Fruit fly (Drosophila melanogaster) whole organism, embryonic: Measurements from ENCODE around the gene CG14778.

Experiments used
- Abd-B ChIP-seq: fragments of 200-800 bp; sonication (Bioruptor generic); optimal IDR thresholded peaks from 2 replicates; lab custom pipeline; 2018; ENCODE audit warnings: missing biosample characterization, mild to moderate bottlenecking, missing genetic modification characterization, moderate library complexity
- B-H1 ChIP-seq: fragments of 200-800 bp; sonication (Bioruptor generic); IDR thresholded peaks from 3 replicates; pipeline ENCODE4 v1.3.6; 2022; ENCODE audit warnings: missing biosample characterization, missing genetic modification characterization
- CG10147 ChIP-seq: fragments of 200-800 bp; sonication (Bioruptor generic); optimal IDR thresholded peaks from 2 replicates; lab custom pipeline; 2019; ENCODE audit warnings: missing biosample characterization, mild to moderate bottlenecking, missing genetic modification characterization, moderate library complexity
- CG10274 ChIP-seq: fragments of 200-800 bp; sonication (Bioruptor generic); optimal IDR thresholded peaks from 3 replicates; lab custom pipeline; 2017; ENCODE audit warnings: missing biosample characterization, mild to moderate bottlenecking, missing genetic modification characterization
- CG12659 ChIP-seq: fragments of 200-800 bp; sonication (Bioruptor generic); optimal IDR thresholded peaks from 3 replicates; lab custom pipeline; 2017; ENCODE audit warnings: mild to moderate bottlenecking, missing biosample characterization, missing genetic modification reagents, missing genetic modification characterization
- CG12744 ChIP-seq: fragments of 200-800 bp; sonication (Bioruptor generic); optimal IDR thresholded peaks from 2 replicates; lab custom pipeline; 2016; ENCODE audit warnings: missing biosample characterization, missing genetic modification characterization
- CG14710 ChIP-seq: fragments of 200-800 bp; sonication (Bioruptor generic); optimal IDR thresholded peaks from 3 replicates; lab custom pipeline; 2019; ENCODE audit warnings: missing biosample characterization, mild to moderate bottlenecking, missing genetic modification characterization, moderate library complexity
- CG17359 ChIP-seq: fragments of 200-800 bp; sonication (Bioruptor generic); optimal IDR thresholded peaks from 3 replicates; lab custom pipeline; 2018; ENCODE audit warnings: missing biosample characterization, mild to moderate bottlenecking, missing genetic modification characterization, moderate library complexity
- CG17361 ChIP-seq: fragments of 200-800 bp; sonication (Bioruptor generic); IDR thresholded peaks from 3 replicates; pipeline ENCODE4 v1.3.6; 2022; ENCODE audit warnings: missing biosample characterization, missing genetic modification characterization
- CG18011 ChIP-seq: fragments of 200-800 bp; sonication (Bioruptor generic); optimal IDR thresholded peaks from 2 replicates; lab custom pipeline; 2017; ENCODE audit warnings: missing biosample characterization, missing genetic modification characterization, mild to moderate bottlenecking, moderate library complexity, missing genotype
- CG18599 ChIP-seq: fragments of 200-800 bp; sonication (Bioruptor generic); optimal IDR thresholded peaks from 3 replicates; lab custom pipeline; 2017; ENCODE audit warnings: missing biosample characterization, missing genetic modification characterization, mild to moderate bottlenecking, moderate library complexity, missing genetic modification reagents
- CG2202 ChIP-seq: fragments of 200-800 bp; sonication (Bioruptor generic); optimal IDR thresholded peaks from 2 replicates; lab custom pipeline; 2018; ENCODE audit warnings: missing biosample characterization, mild to moderate bottlenecking, missing genetic modification characterization
- CG31365 ChIP-seq: fragments of 200-800 bp; sonication (Bioruptor generic); optimal IDR thresholded peaks from 2 replicates; lab custom pipeline; 2018; ENCODE audit warnings: missing biosample characterization, mild to moderate bottlenecking, missing genetic modification characterization
- CG34224 ChIP-seq: fragments of 200-800 bp; sonication (Bioruptor generic); IDR thresholded peaks from 3 replicates; pipeline ENCODE4 v1.3.6; 2022; ENCODE audit warnings: missing biosample characterization, missing genetic modification characterization; ENCODE audit not compliant: partially characterized antibody
- CG6791 ChIP-seq: fragments of 200-800 bp; sonication (Bioruptor generic); IDR thresholded peaks from 3 replicates; pipeline ENCODE4 v1.3.6; 2022; ENCODE audit warnings: missing biosample characterization, missing genetic modification characterization; ENCODE audit not compliant: partially characterized antibody
- CG7372 ChIP-seq: fragments of 200-800 bp; sonication (Bioruptor generic); IDR thresholded peaks from 2 replicates; pipeline ENCODE4 v1.3.6; 2022; ENCODE audit warnings: missing biosample characterization, missing genetic modification characterization
- CG7963 ChIP-seq: fragments of 200-800 bp; sonication (Bioruptor generic); IDR thresholded peaks from 3 replicates; pipeline ENCODE4 v1.3.6; 2022; ENCODE audit warnings: missing biosample characterization, missing genetic modification characterization; ENCODE audit not compliant: partially characterized antibody
- CG9797 ChIP-seq: fragments of 200-800 bp; sonication (Bioruptor generic); optimal IDR thresholded peaks from 3 replicates; lab custom pipeline; 2018; ENCODE audit warnings: missing biosample characterization, mild to moderate bottlenecking, missing genetic modification characterization
- D19B ChIP-seq: fragments of 200-800 bp; sonication (Bioruptor generic); optimal IDR thresholded peaks from 2 replicates; lab custom pipeline; 2017; ENCODE audit warnings: missing biosample characterization, mild to moderate bottlenecking, missing genetic modification characterization
- H15 ChIP-seq: fragments of 200-800 bp; sonication (Bioruptor generic); IDR thresholded peaks from 3 replicates; pipeline ENCODE4 v1.3.6; 2022; ENCODE audit warnings: missing biosample characterization, missing genetic modification characterization
- Hand ChIP-seq: fragments of 200-800 bp; sonication (Bioruptor generic); optimal IDR thresholded peaks from 2 replicates; lab custom pipeline; 2017; ENCODE audit warnings: mild to moderate bottlenecking, missing biosample characterization, missing genetic modification reagents, missing genetic modification characterization
- Lhr ChIP-seq: fragments of 200-800 bp; sonication (Bioruptor generic); optimal IDR thresholded peaks from 3 replicates; lab custom pipeline; 2017; ENCODE audit warnings: mild to moderate bottlenecking, missing biosample characterization, missing genetic modification reagents, missing genetic modification characterization
- Nf-YC ChIP-seq: fragments of 200-800 bp; optimal IDR thresholded peaks from 3 replicates; lab custom pipeline; 2019; ENCODE audit warnings: missing biosample characterization, mild to moderate bottlenecking, missing genetic modification characterization, moderate library complexity
- Scr ChIP-seq: fragments of 200-800 bp; sonication (Bioruptor generic); IDR thresholded peaks from 2 replicates; pipeline ENCODE4 v1.3.6; 2022; ENCODE audit warnings: missing biosample characterization, missing genetic modification characterization; ENCODE audit not compliant: partially characterized antibody
- Six4 ChIP-seq: fragments of 200-800 bp; sonication (Bioruptor generic); optimal IDR thresholded peaks from 2 replicates; lab custom pipeline; 2016; ENCODE audit warnings: missing biosample characterization, missing genetic modification characterization
- Ssrp ChIP-seq: fragments of 200-800 bp; sonication (Bioruptor generic); optimal IDR thresholded peaks from 2 replicates; lab custom pipeline; 2018; ENCODE audit warnings: missing biosample characterization, mild to moderate bottlenecking, missing genetic modification characterization, moderate library complexity
- Stat92E ChIP-seq, 3 experiments: fragments of >200 bp in 2 of 3; fragments of 200-800 bp in 1 of 3; sonication (Bioruptor generic) in 1 of 3; optimal IDR thresholded peaks; 2 replicates each; lab custom pipeline; 2017 to 2019; ENCODE audit warnings: missing biosample characterization in 3 of 3, missing genetic modification characterization in 3 of 3, mild to moderate bottlenecking in 1 of 3, moderate library complexity in 1 of 3
- Tbp ChIP-seq: fragments of >200 bp; optimal IDR thresholded peaks from 2 replicates; lab custom pipeline; 2018; ENCODE audit warnings: missing biosample characterization, missing genetic modification characterization
- YL-1 ChIP-seq: fragments of 200-800 bp; sonication (Bioruptor generic); optimal IDR thresholded peaks from 3 replicates; lab custom pipeline; 2017; ENCODE audit warnings: missing biosample characterization, mild to moderate bottlenecking, missing genetic modification characterization
- ase ChIP-seq: fragments of 200-800 bp; sonication (Bioruptor generic); IDR thresholded peaks from 3 replicates; pipeline ENCODE4 v1.3.6; 2022; ENCODE audit warnings: missing biosample characterization, missing genetic modification characterization
- bigmax ChIP-seq: fragments of 200-800 bp; sonication (Bioruptor generic); optimal IDR thresholded peaks from 2 replicates; lab custom pipeline; 2018; ENCODE audit warnings: missing biosample characterization, mild to moderate bottlenecking, missing genetic modification characterization
- bsh ChIP-seq, 2 experiments: fragments of 200-800 bp; sonication (Bioruptor generic); optimal IDR thresholded peaks; 2 replicates each; lab custom pipeline; 2017 to 2018; ENCODE audit warnings: mild to moderate bottlenecking in 2 of 2, missing biosample characterization in 2 of 2, missing genetic modification characterization in 2 of 2, moderate library complexity in 1 of 2
- chinmo ChIP-seq: fragments of 200-800 bp; sonication (Bioruptor generic); IDR thresholded peaks from 4 replicates; pipeline ENCODE4 v1.3.6; 2022; ENCODE audit warnings: missing biosample characterization, missing genetic modification characterization; ENCODE audit not compliant: partially characterized antibody
- croc ChIP-seq: fragments of 200-800 bp; sonication (Bioruptor generic); conservative IDR thresholded peaks from 3 replicates; pipeline ENCODE4 v1.3.6; 2022; ENCODE audit warnings: missing biosample characterization, missing genetic modification characterization
- disco-r ChIP-seq: fragments of 200-800 bp; sonication (Bioruptor generic); optimal IDR thresholded peaks from 2 replicates; lab custom pipeline; 2016; ENCODE audit warnings: missing biosample characterization, missing genetic modification characterization
- fd64A ChIP-seq: fragments of 200-800 bp; sonication (Bioruptor generic); optimal IDR thresholded peaks from 3 replicates; lab custom pipeline; 2018; ENCODE audit warnings: missing biosample characterization, mild to moderate bottlenecking, missing genetic modification characterization
- gt ChIP-seq: fragments of 200-800 bp; sonication (Bioruptor generic); IDR thresholded peaks from 2 replicates; pipeline ENCODE4 v1.3.6; 2022; ENCODE audit warnings: missing biosample characterization, missing genetic modification characterization
- ham ChIP-seq: fragments of 200-800 bp; sonication (Bioruptor generic); IDR thresholded peaks from 2 replicates; pipeline ENCODE4 v1.3.6; 2022; ENCODE audit warnings: missing biosample characterization, missing genetic modification characterization
- lola ChIP-seq, 3 experiments: fragments of >200 bp in 2 of 3; fragments of 200-800 bp in 1 of 3; sonication (Bioruptor generic) in 1 of 3; optimal IDR thresholded peaks; 2 replicates each; lab custom pipeline; 2017 to 2019; ENCODE audit warnings: missing biosample characterization in 3 of 3, missing genetic modification characterization in 3 of 3, mild to moderate bottlenecking in 1 of 3, moderate library complexity in 1 of 3
- maf-S ChIP-seq: fragments of 200-800 bp; sonication (Bioruptor generic); optimal IDR thresholded peaks from 2 replicates; lab custom pipeline; 2016; ENCODE audit warnings: missing biosample characterization, missing genetic modification characterization
- odd ChIP-seq: fragments of 200-800 bp; sonication (Bioruptor generic); optimal IDR thresholded peaks from 2 replicates; lab custom pipeline; 2017; ENCODE audit warnings: missing biosample characterization, mild to moderate bottlenecking, missing genetic modification characterization
- run ChIP-seq: fragments of 200-800 bp; sonication (Bioruptor generic); optimal IDR thresholded peaks from 3 replicates; lab custom pipeline; 2018; ENCODE audit warnings: missing biosample characterization, mild to moderate bottlenecking, missing genetic modification characterization
- sd ChIP-seq: fragments of 200-800 bp; sonication (Bioruptor generic); optimal IDR thresholded peaks from 3 replicates; lab custom pipeline; 2018; ENCODE audit warnings: missing biosample characterization, mild to moderate bottlenecking, missing genetic modification characterization, moderate library complexity
- slp2 ChIP-seq: fragments of 200-800 bp; sonication (Bioruptor generic); optimal IDR thresholded peaks from 2 replicates; lab custom pipeline; 2016; ENCODE audit warnings: missing biosample characterization, missing genetic modification characterization
- sqz ChIP-seq: fragments of 200-800 bp; sonication (Bioruptor generic); optimal IDR thresholded peaks from 3 replicates; lab custom pipeline; 2018; ENCODE audit warnings: missing biosample characterization, mild to moderate bottlenecking, missing genetic modification characterization
- toy ChIP-seq: fragments of 200-800 bp; sonication (Bioruptor generic); IDR thresholded peaks from 2 replicates; pipeline ENCODE4 v1.3.6; 2022; ENCODE audit warnings: missing biosample characterization, missing genetic modification characterization
- trh ChIP-seq: fragments of 200-800 bp; sonication (Bioruptor generic); optimal IDR thresholded peaks from 2 replicates; lab custom pipeline; 2016; ENCODE audit warnings: missing biosample characterization, missing genetic modification characterization

CG14778 gene

dm6 chrX:1482840-1483518 lies 15.7 kb downstream of the CG14778 start, which contains the start of the genes sta and inc (continued):
- TF ChIP-seq H15 (GFP tag; lab: Robert Waterston, UW) (0 out of 3 replicates have a peak, but pooled peaks have one; percentile 23), CG2202 (tag; lab: Kevin White, UChicago) (peak; percentile 66), D19B (GFP tag; lab: Kevin White, UChicago) (peak; percentile 54), Abd-B (GFP tag; lab: Kevin White, UChicago) (no peak), CG7963 (GFP tag; lab: Robert Waterston, UW) (no peak), CG18599 (GFP tag; lab: Kevin White, UChicago) (peak; percentile 80), Nf-YC (tag; lab: Kevin White, UChicago) (peak; percentile 53), fd64A (GFP tag; lab: Kevin White, UChicago) (peak; percentile 52), Ssrp (peak; percentile 25), bigmax (GFP tag; lab: Kevin White, UChicago) (peak; percentile 92), CG12744 (GFP tag; lab: Kevin White, UChicago) (no peak), Tbp (GFP tag; lab: Kevin White, UChicago) (no peak), lola (GFP tag; optimal IDR thresholded peaks at IDR 0.05; lab: Kevin White, UChicago) (no peak), Stat92E (GFP tag; optimal IDR thresholded peaks at IDR 0.05; lab: Kevin White, UChicago) (peak in 1 of 3 experiments; percentile 82), ase (GFP tag; lab: Robert Waterston, UW) (no peak), trh (GFP tag; lab: Kevin White, UChicago) (no peak), slp2 (GFP tag; lab: Kevin White, UChicago) (peak; percentile 16), disco-r (GFP tag; lab: Kevin White, UChicago) (no peak), Six4 (GFP tag; lab: Kevin White, UChicago) (peak; percentile 22), sqz (GFP tag; lab: Kevin White, UChicago) (peak; percentile 55), chinmo (GFP tag; lab: Robert Waterston, UW) (peak; percentile 69; the same call in 2 of the 4 replicates), toy (no peak), Scr (peak; percentile 66), CG9797 (GFP tag; lab: Kevin White, UChicago) (peak; percentile 99), CG10147 (GFP tag; lab: Kevin White, UChicago) (peak; percentile 55), CG31365 (tag; lab: Kevin White, UChicago) (peak; percentile 73), bsh (GFP tag; optimal IDR thresholded peaks at IDR 0.05; lab: Kevin White, UChicago) (peak in 1 of 2 experiments; percentile 49), sd (tag; lab: Kevin White, UChicago) (peak; percentile 78), run (tag; lab: Kevin White, UChicago) (peak; percentile 11), CG6791 (GFP tag; lab: Robert Waterston, UW) (peak; percentile 61; the same call in 2 of the 3 replicates), ham (GFP tag; lab: Robert Waterston, UW) (no peak), CG18011 (GFP tag; lab: Kevin White, UChicago) (peak; percentile 38), CG10274 (GFP tag; lab: Kevin White, UChicago) (peak; percentile 60), maf-S (GFP tag; lab: Kevin White, UChicago) (peak; percentile 24), CG12659 (GFP tag; lab: Kevin White, UChicago) (peak; percentile 94), Lhr (peak; percentile 92), CG14710 (peak; percentile 75), odd (GFP tag; lab: Kevin White, UChicago) (peak; percentile 69), Hand (GFP tag; lab: Kevin White, UChicago) (peak; percentile 80), CG17361 (GFP tag; lab: Robert Waterston, UW) (peak; percentile 51; the same call in 1 of the 3 replicates), gt (GFP tag; lab: Robert Waterston, UW) (no peak), CG34224 (GFP tag; lab: Robert Waterston, UW) (peak; percentile 67), YL-1 (peak; percentile 94), CG17359 (tag; lab: Kevin White, UChicago) (peak; percentile 67), CG7372 (GFP tag; lab: Robert Waterston, UW) (0 out of 2 replicates have a peak, but pooled peaks have one; percentile 19), croc (GFP tag; lab: Robert Waterston, UW) (no peak; the same call in 2 of the 3 replicates), B-H1 (GFP tag; lab: Robert Waterston, UW) (no peak; the same call in 2 of the 3 replicates)
